Fruit fly (Drosophila melanogaster) whole organism, embryonic: Measurements from ENCODE around the gene Sfp33A3.
A peak's percentile ranks its signal among the peaks of the same experiment; 100 is the strongest.

Experiments
- ATbp ChIP-seq: fragments of 200-800 bp; sonication (Bioruptor generic); optimal IDR thresholded peaks from 2 replicates; lab custom pipeline; 2017; ENCODE audit warnings: missing biosample characterization, mild to moderate bottlenecking, missing genetic modification characterization, missing genetic modification reagents
- Abd-B ChIP-seq: fragments of 200-800 bp; sonication (Bioruptor generic); optimal IDR thresholded peaks from 2 replicates; lab custom pipeline; 2018; ENCODE audit warnings: missing biosample characterization, mild to moderate bottlenecking, missing genetic modification characterization, moderate library complexity
- Asciz ChIP-seq: fragments of 200-800 bp; sonication (Bioruptor generic); optimal IDR thresholded peaks from 2 replicates; lab custom pipeline; 2017; ENCODE audit warnings: missing biosample characterization, mild to moderate bottlenecking, missing genetic modification characterization, missing genetic modification reagents
- CG10431 ChIP-seq: fragments of 200-800 bp; sonication (Bioruptor generic); optimal IDR thresholded peaks from 3 replicates; lab custom pipeline; 2018; ENCODE audit warnings: missing biosample characterization, mild to moderate bottlenecking, missing genetic modification characterization
- CG10959 ChIP-seq: fragments of 200-800 bp; sonication (Bioruptor generic); IDR thresholded peaks from 2 replicates; pipeline ENCODE4 v1.3.6; 2022; ENCODE audit warnings: missing biosample characterization, missing genetic modification characterization
- CG11398 ChIP-seq: fragments of 200-800 bp; sonication (Bioruptor generic); optimal IDR thresholded peaks from 2 replicates; lab custom pipeline; 2016; ENCODE audit warnings: missing biosample characterization, missing genetic modification characterization
- CG11696 ChIP-seq: fragments of 200-800 bp; sonication (Bioruptor generic); IDR thresholded peaks from 2 replicates; pipeline ENCODE4 v1.3.6; 2022; ENCODE audit warnings: missing biosample characterization, missing genetic modification characterization
- CG11723 ChIP-seq: fragments of 200-800 bp; sonication (Bioruptor generic); optimal IDR thresholded peaks from 2 replicates; lab custom pipeline; 2017; ENCODE audit warnings: missing biosample characterization, mild to moderate bottlenecking, missing genetic modification characterization
- CG17361 ChIP-seq: fragments of 200-800 bp; sonication (Bioruptor generic); IDR thresholded peaks from 3 replicates; pipeline ENCODE4 v1.3.6; 2022; ENCODE audit warnings: missing biosample characterization, missing genetic modification characterization
- CG18599 ChIP-seq: fragments of 200-800 bp; sonication (Bioruptor generic); optimal IDR thresholded peaks from 3 replicates; lab custom pipeline; 2017; ENCODE audit warnings: missing biosample characterization, missing genetic modification characterization, mild to moderate bottlenecking, moderate library complexity, missing genetic modification reagents
- CG18619 ChIP-seq: fragments of 200-800 bp; sonication (Bioruptor generic); optimal IDR thresholded peaks from 3 replicates; lab custom pipeline; 2017; ENCODE audit warnings: missing biosample characterization, mild to moderate bottlenecking, missing genetic modification characterization
- CG2678 ChIP-seq: fragments of 200-800 bp; sonication (Bioruptor generic); optimal IDR thresholded peaks from 3 replicates; lab custom pipeline; 2019; ENCODE audit warnings: missing biosample characterization, mild to moderate bottlenecking, missing genetic modification characterization, moderate library complexity
- CG30403 ChIP-seq: fragments of 200-800 bp; sonication (Bioruptor generic); optimal IDR thresholded peaks from 3 replicates; lab custom pipeline; 2016; ENCODE audit warnings: missing biosample characterization, missing genetic modification characterization
- CG31388 ChIP-seq: fragments of 200-800 bp; sonication (Bioruptor generic); optimal IDR thresholded peaks from 2 replicates; lab custom pipeline; 2016; ENCODE audit warnings: missing biosample characterization, missing genetic modification characterization
- CG31441 ChIP-seq: fragments of 200-800 bp; sonication (Bioruptor generic); IDR thresholded peaks from 2 replicates; pipeline ENCODE4 v1.3.6; 2022; ENCODE audit warnings: missing biosample characterization, missing genetic modification characterization
- CG32767 ChIP-seq: fragments of 200-800 bp; sonication (Bioruptor generic); IDR thresholded peaks from 2 replicates; pipeline ENCODE4 v1.3.6; 2022; ENCODE audit warnings: missing biosample characterization, missing genetic modification characterization
- CG4328 ChIP-seq: fragments of 200-800 bp; sonication (Bioruptor generic); optimal IDR thresholded peaks from 3 replicates; lab custom pipeline; 2017; ENCODE audit warnings: missing biosample characterization, missing genetic modification reagents, missing genetic modification characterization
- CG4424 ChIP-seq: fragments of 200-800 bp; sonication (Bioruptor generic); optimal IDR thresholded peaks from 3 replicates; lab custom pipeline; 2016; ENCODE audit warnings: missing biosample characterization, missing genetic modification characterization
- CG6654 ChIP-seq: fragments of 200-800 bp; sonication (Bioruptor generic); optimal IDR thresholded peaks from 2 replicates; lab custom pipeline; 2017; ENCODE audit warnings: missing biosample characterization, mild to moderate bottlenecking, missing genetic modification characterization
- CG7372 ChIP-seq: fragments of 200-800 bp; sonication (Bioruptor generic); IDR thresholded peaks from 2 replicates; pipeline ENCODE4 v1.3.6; 2022; ENCODE audit warnings: missing biosample characterization, missing genetic modification characterization
- CG7839 ChIP-seq: fragments of 200-800 bp; sonication (Bioruptor generic); optimal IDR thresholded peaks from 3 replicates; lab custom pipeline; 2018; ENCODE audit warnings: missing biosample characterization, mild to moderate bottlenecking, missing genetic modification characterization, moderate library complexity
- CG8924 ChIP-seq: fragments of 200-800 bp; optimal IDR thresholded peaks from 3 replicates; lab custom pipeline; 2019; ENCODE audit warnings: missing biosample characterization, mild to moderate bottlenecking, missing genetic modification characterization, moderate library complexity
- CG9727 ChIP-seq: fragments of 200-800 bp; sonication (Bioruptor generic); optimal IDR thresholded peaks from 3 replicates; lab custom pipeline; 2017; ENCODE audit warnings: missing biosample characterization, mild to moderate bottlenecking, missing genetic modification characterization
- CG9817 ChIP-seq: fragments of 200-800 bp; sonication (Bioruptor generic); optimal IDR thresholded peaks from 2 replicates; lab custom pipeline; 2018; ENCODE audit warnings: missing biosample characterization, mild to moderate bottlenecking, missing genetic modification characterization, moderate library complexity
- CHES-1-like ChIP-seq: fragments of 200-800 bp; sonication (Bioruptor generic); optimal IDR thresholded peaks from 2 replicates; lab custom pipeline; 2016; ENCODE audit warnings: missing biosample characterization, missing genetic modification characterization
- CoRest ChIP-seq: fragments of 200-800 bp; sonication (Bioruptor generic); optimal IDR thresholded peaks from 3 replicates; lab custom pipeline; 2018; ENCODE audit warnings: missing biosample characterization, mild to moderate bottlenecking, missing genetic modification characterization, moderate library complexity
- D19B ChIP-seq: fragments of 200-800 bp; sonication (Bioruptor generic); optimal IDR thresholded peaks from 2 replicates; lab custom pipeline; 2017; ENCODE audit warnings: missing biosample characterization, mild to moderate bottlenecking, missing genetic modification characterization
- Dek ChIP-seq: fragments of 200-800 bp; sonication (Bioruptor generic); optimal IDR thresholded peaks from 3 replicates; lab custom pipeline; 2019; ENCODE audit warnings: missing biosample characterization, mild to moderate bottlenecking, missing genetic modification characterization, moderate library complexity
- Ets65A ChIP-seq: fragments of 200-800 bp; sonication (Bioruptor generic); peaks from one replicate; lab custom pipeline; 2016; ENCODE audit warnings: missing biosample characterization, missing genetic modification characterization
- Hmr ChIP-seq: fragments of 200-800 bp; sonication (Bioruptor generic); optimal IDR thresholded peaks from 3 replicates; lab custom pipeline; 2017; ENCODE audit warnings: mild to moderate bottlenecking, missing biosample characterization, missing genetic modification reagents, missing genetic modification characterization
- Mes4 ChIP-seq: fragments of 200-800 bp; sonication (Bioruptor generic); optimal IDR thresholded peaks from 2 replicates; lab custom pipeline; 2016; ENCODE audit warnings: missing biosample characterization, missing genetic modification characterization
- NFAT ChIP-seq: fragments of 200-800 bp; sonication (Bioruptor generic); IDR thresholded peaks from 2 replicates; pipeline ENCODE4 v1.3.6; 2022; ENCODE audit warnings: missing biosample characterization, missing genetic modification characterization
- Sox102F ChIP-seq: fragments of 200-800 bp; sonication (Bioruptor generic); optimal IDR thresholded peaks from 2 replicates; lab custom pipeline; 2018; ENCODE audit warnings: missing biosample characterization, mild to moderate bottlenecking, missing genetic modification characterization, moderate library complexity
- Sry-β ChIP-seq: fragments of 200-800 bp; sonication (Bioruptor generic); optimal IDR thresholded peaks from 2 replicates; lab custom pipeline; 2018; ENCODE audit warnings: missing biosample characterization, mild to moderate bottlenecking, missing genetic modification characterization, moderate library complexity
- Ssrp ChIP-seq: fragments of 200-800 bp; sonication (Bioruptor generic); optimal IDR thresholded peaks from 2 replicates; lab custom pipeline; 2018; ENCODE audit warnings: missing biosample characterization, mild to moderate bottlenecking, missing genetic modification characterization, moderate library complexity
- TFAM ChIP-seq: fragments of 200-800 bp; sonication (Bioruptor generic); optimal IDR thresholded peaks from 2 replicates; lab custom pipeline; 2017; ENCODE audit warnings: missing biosample characterization, missing genetic modification characterization, inconsistent platforms
- Xrp1 ChIP-seq: fragments of 200-800 bp; sonication (Bioruptor generic); IDR thresholded peaks from 2 replicates; pipeline ENCODE4 v1.3.6; 2022; ENCODE audit warnings: missing biosample characterization, missing genetic modification characterization
- bab2 ChIP-seq: fragments of 200-800 bp; sonication (Bioruptor generic); optimal IDR thresholded peaks from 2 replicates; lab custom pipeline; 2016; ENCODE audit warnings: missing biosample characterization, missing genetic modification characterization
- bsh ChIP-seq, 2 experiments: fragments of 200-800 bp; sonication (Bioruptor generic); optimal IDR thresholded peaks; 2 replicates each; lab custom pipeline; 2017 to 2018; ENCODE audit warnings: mild to moderate bottlenecking in 2 of 2, missing biosample characterization in 2 of 2, missing genetic modification characterization in 2 of 2, moderate library complexity in 1 of 2
- cad ChIP-seq: fragments of >200 bp; optimal IDR thresholded peaks from 2 replicates; lab custom pipeline; 2017; ENCODE audit warnings: missing biosample characterization, missing genetic modification characterization
- dm ChIP-seq: fragments of 200-800 bp; sonication (Bioruptor generic); optimal IDR thresholded peaks from 3 replicates; lab custom pipeline; 2016; ENCODE audit warnings: missing biosample characterization, missing genetic modification characterization
- emc ChIP-seq: fragments of 200-800 bp; sonication (Bioruptor generic); optimal IDR thresholded peaks from 2 replicates; lab custom pipeline; 2016; ENCODE audit warnings: missing biosample characterization, missing genetic modification characterization
- gem ChIP-seq: fragments of 200-800 bp; sonication (Bioruptor generic); optimal IDR thresholded peaks from 2 replicates; lab custom pipeline; 2019; ENCODE audit warnings: missing biosample characterization, mild to moderate bottlenecking, missing genetic modification characterization, moderate library complexity
- gt ChIP-seq: fragments of 200-800 bp; sonication (Bioruptor generic); IDR thresholded peaks from 2 replicates; pipeline ENCODE4 v1.3.6; 2022; ENCODE audit warnings: missing biosample characterization, missing genetic modification characterization
- insv ChIP-seq, 2 experiments: fragments of 200-800 bp; sonication (Bioruptor generic); optimal IDR thresholded peaks; 3 replicates each; lab custom pipeline; 2016 to 2018; ENCODE audit warnings: missing biosample characterization in 2 of 2, missing genetic modification characterization in 2 of 2
- knrl ChIP-seq: fragments of 200-800 bp; sonication (Bioruptor generic); IDR thresholded peaks from 3 replicates; pipeline ENCODE4 v1.3.6; 2022; ENCODE audit warnings: missing biosample characterization, missing genetic modification characterization; ENCODE audit not compliant: partially characterized antibody
- mld ChIP-seq: fragments of 200-800 bp; sonication (Bioruptor generic); IDR thresholded peaks from 3 replicates; pipeline ENCODE4 v1.3.6; 2022; ENCODE audit warnings: missing biosample characterization, missing genetic modification characterization; ENCODE audit not compliant: partially characterized antibody
- nau ChIP-seq: fragments of 200-800 bp; sonication (Bioruptor generic); optimal IDR thresholded peaks from 3 replicates; lab custom pipeline; 2017; ENCODE audit warnings: missing biosample characterization, mild to moderate bottlenecking, missing genetic modification characterization, missing genetic modification reagents
- sens-2 ChIP-seq: fragments of 200-800 bp; sonication (Bioruptor generic); IDR thresholded peaks from 2 replicates; pipeline ENCODE4 v1.3.6; 2022; ENCODE audit warnings: missing biosample characterization, missing genetic modification characterization
- sob ChIP-seq: fragments of 200-800 bp; sonication (Bioruptor generic); IDR thresholded peaks from 2 replicates; pipeline ENCODE4 v1.3.6; 2022; ENCODE audit warnings: missing biosample characterization, missing genetic modification characterization
- tap ChIP-seq: fragments of 200-800 bp; optimal IDR thresholded peaks from 3 replicates; lab custom pipeline; 2019; ENCODE audit warnings: missing biosample characterization, mild to moderate bottlenecking, missing genetic modification characterization, moderate library complexity
- zen ChIP-seq: fragments of 200-800 bp; sonication (Bioruptor generic); optimal IDR thresholded peaks from 3 replicates; lab custom pipeline; 2018; ENCODE audit warnings: missing biosample characterization, mild to moderate bottlenecking, missing genetic modification characterization, moderate library complexity

Sfp33A3 gene

DNA sequence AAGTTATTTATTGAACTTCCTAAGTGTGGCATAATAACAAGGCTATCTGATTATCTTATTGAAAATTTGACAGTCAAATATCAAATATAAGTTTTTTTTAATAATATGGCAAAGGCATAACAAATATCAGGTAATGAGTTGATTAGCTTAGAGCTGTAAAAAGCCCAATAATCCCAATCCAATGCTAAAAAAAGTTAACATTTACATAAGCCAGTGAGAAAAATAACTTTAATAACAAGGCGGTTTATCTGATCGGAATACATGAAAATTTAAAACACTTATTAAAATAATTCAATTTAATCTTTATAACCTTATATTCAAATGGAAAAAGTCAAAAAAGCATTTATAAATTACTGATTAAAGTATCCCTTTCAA, 31.4 kb upstream of the Sfp33A3 start:
- TF ChIP-seq ATbp = no peak
- no peak for TF ChIP-seq Xrp1 (GFP tag; lab: Robert Waterston, UW)
- TF ChIP-seq CG8924 = no peak
- TF ChIP-seq CoRest (tag; lab: Kevin White, UChicago) = peak; percentile 48
- no peak for TF ChIP-seq Hmr
- TF ChIP-seq CG11723 = no peak
- no peak for TF ChIP-seq CHES-1-like (GFP tag; lab: Kevin White, UChicago)
- no peak for TF ChIP-seq tap
- TF ChIP-seq CG32767 (GFP tag; lab: Robert Waterston, UW) = no peak
- no peak for TF ChIP-seq CG9817 (tag; lab: Kevin White, UChicago)
- no peak for TF ChIP-seq gt (GFP tag; lab: Robert Waterston, UW)
- TF ChIP-seq CG7372 (GFP tag; lab: Robert Waterston, UW) = no peak
- TF ChIP-seq bab2 (GFP tag; lab: Kevin White, UChicago) = no peak
- TF ChIP-seq CG17361 (GFP tag; lab: Robert Waterston, UW) = peak; percentile 55
- no peak for TF ChIP-seq Mes4 (GFP tag; lab: Kevin White, UChicago)
- no peak for TF ChIP-seq CG11398
- TF ChIP-seq sob (GFP tag; lab: Robert Waterston, UW) = no peak
- no peak for TF ChIP-seq cad (GFP tag; lab: Kevin White, UChicago)
- no peak for TF ChIP-seq zen (tag; lab: Kevin White, UChicago)
- TF ChIP-seq bsh (GFP tag; optimal IDR thresholded peaks at IDR 0.05; lab: Kevin White, UChicago) = no peak
- no peak for TF ChIP-seq NFAT (GFP tag; lab: Robert Waterston, UW)
- TF ChIP-seq D19B = no peak
- no peak for TF ChIP-seq mld
- TF ChIP-seq Asciz (GFP tag; lab: Kevin White, UChicago) = no peak
- no peak for TF ChIP-seq CG7839 (tag; lab: Kevin White, UChicago)
- TF ChIP-seq CG4424 (GFP tag; lab: Kevin White, UChicago) = no peak
- TF ChIP-seq CG18619 (GFP tag; lab: Kevin White, UChicago) = peak; percentile 10
- TF ChIP-seq CG18599 (GFP tag; lab: Kevin White, UChicago) = no peak
- no peak for TF ChIP-seq TFAM (GFP tag; lab: Kevin White, UChicago)
- no peak for TF ChIP-seq nau
- TF ChIP-seq CG31388 = no peak
- no peak for TF ChIP-seq Sox102F (GFP tag; lab: Kevin White, UChicago)
- peak; percentile 1 for TF ChIP-seq CG9727 (GFP tag; lab: Kevin White, UChicago)
- TF ChIP-seq Sry-β (GFP tag; lab: Kevin White, UChicago) = peak; percentile 95
- TF ChIP-seq CG30403 (GFP tag; lab: Kevin White, UChicago) = no peak
- no peak for TF ChIP-seq dm (GFP tag; lab: Kevin White, UChicago)
- TF ChIP-seq emc (GFP tag; lab: Kevin White, UChicago) = no peak
- peak; percentile 11; the same call in 1 of the 2 replicates for TF ChIP-seq CG31441 (GFP tag; lab: Robert Waterston, UW)
- no peak for TF ChIP-seq Abd-B (GFP tag; lab: Kevin White, UChicago)
- no peak for TF ChIP-seq knrl
- TF ChIP-seq insv (GFP tag; optimal IDR thresholded peaks at IDR 0.05; lab: Kevin White, UChicago) = no peak
- no peak for TF ChIP-seq CG11696 (GFP tag; lab: Robert Waterston, UW)
- no peak for TF ChIP-seq CG10959 (GFP tag; lab: Robert Waterston, UW)
- TF ChIP-seq sens-2 (GFP tag; lab: Robert Waterston, UW) = no peak
- TF ChIP-seq CG2678 = peak; percentile 16
- no peak for TF ChIP-seq CG10431 (GFP tag; lab: Kevin White, UChicago)
- no peak for TF ChIP-seq Dek (tag; lab: Kevin White, UChicago)
- TF ChIP-seq CG6654 (GFP tag; lab: Kevin White, UChicago) = no peak
- TF ChIP-seq gem (tag; lab: Kevin White, UChicago) = peak; percentile 40
- peak; percentile 18 for TF ChIP-seq Ssrp (tag; lab: Kevin White, UChicago)
- peak; percentile 62 for TF ChIP-seq Ets65A
- no peak for TF ChIP-seq CG4328 (GFP tag; lab: Kevin White, UChicago)
